Fruit fly (Drosophila melanogaster) whole organism, embryonic: ENCODE data around the gene shd.

Experiments
- Bgb ChIP-seq: fragments of 200-800 bp; sonication (Bioruptor generic); IDR thresholded peaks from 2 replicates; pipeline ENCODE4 v1.3.6; 2022; ENCODE audit warnings: missing biosample characterization, missing genetic modification characterization; ENCODE audit not compliant: partially characterized antibody
- CG10366 ChIP-seq: fragments of 200-800 bp; sonication (Bioruptor generic); IDR thresholded peaks from 2 replicates; pipeline ENCODE4 v1.3.6; 2022; ENCODE audit warnings: missing biosample characterization, missing genetic modification characterization
- CG13296 ChIP-seq: fragments of 200-800 bp; sonication (Bioruptor generic); optimal IDR thresholded peaks from 3 replicates; lab custom pipeline; 2018; ENCODE audit warnings: missing biosample characterization, mild to moderate bottlenecking, missing genetic modification characterization
- CG1647 ChIP-seq: fragments of 200-800 bp; sonication (Bioruptor generic); optimal IDR thresholded peaks from 3 replicates; lab custom pipeline; 2016; ENCODE audit warnings: missing biosample characterization, missing genetic modification characterization
- CG16813 ChIP-seq: fragments of 200-800 bp; sonication (Bioruptor generic); IDR thresholded peaks from 3 replicates; pipeline ENCODE4 v1.3.6; 2022; ENCODE audit warnings: missing biosample characterization, missing genetic modification characterization; ENCODE audit not compliant: partially characterized antibody
- CG17829 ChIP-seq: fragments of 200-800 bp; optimal IDR thresholded peaks from 2 replicates; lab custom pipeline; 2019; ENCODE audit warnings: missing biosample characterization, mild to moderate bottlenecking, missing genetic modification characterization, moderate library complexity
- CG2199 ChIP-seq: fragments of 200-800 bp; sonication (Bioruptor generic); IDR thresholded peaks from 3 replicates; pipeline ENCODE4 v1.3.6; 2022; ENCODE audit warnings: missing biosample characterization, missing genetic modification characterization
- CG33213 ChIP-seq: fragments of 200-800 bp; sonication (Bioruptor generic); optimal IDR thresholded peaks from 3 replicates; lab custom pipeline; 2016; ENCODE audit warnings: missing biosample characterization, missing genetic modification characterization
- CG3847 ChIP-seq: fragments of 200-800 bp; sonication (Bioruptor generic); IDR thresholded peaks from 2 replicates; pipeline ENCODE4 v1.3.6; 2022; ENCODE audit warnings: missing biosample characterization, missing genetic modification characterization
- CG42726 ChIP-seq: fragments of 200-800 bp; sonication (Bioruptor generic); IDR thresholded peaks from 2 replicates; pipeline ENCODE4 v1.3.6; 2022; ENCODE audit warnings: missing biosample characterization, missing genetic modification characterization; ENCODE audit not compliant: partially characterized antibody
- CG6765 ChIP-seq: fragments of 200-800 bp; sonication (Bioruptor generic); optimal IDR thresholded peaks from 3 replicates; lab custom pipeline; 2017; ENCODE audit warnings: missing biosample characterization, mild to moderate bottlenecking, missing genetic modification characterization
- CG6791 ChIP-seq: fragments of 200-800 bp; sonication (Bioruptor generic); IDR thresholded peaks from 3 replicates; pipeline ENCODE4 v1.3.6; 2022; ENCODE audit warnings: missing biosample characterization, missing genetic modification characterization; ENCODE audit not compliant: partially characterized antibody
- CG7372 ChIP-seq: fragments of 200-800 bp; sonication (Bioruptor generic); IDR thresholded peaks from 2 replicates; pipeline ENCODE4 v1.3.6; 2022; ENCODE audit warnings: missing biosample characterization, missing genetic modification characterization
- CG8290 ChIP-seq, 3 experiments: fragments of 200-800 bp; sonication (Bioruptor generic); optimal IDR thresholded peaks; 2 replicates each; lab custom pipeline; 2016 to 2019; ENCODE audit warnings: missing biosample characterization in 3 of 3, missing genetic modification characterization in 3 of 3, mild to moderate bottlenecking in 2 of 3, moderate library complexity in 1 of 3
- CTCF ChIP-seq: fragments of 200-800 bp; sonication (Bioruptor generic); optimal IDR thresholded peaks from 2 replicates; lab custom pipeline; 2017; ENCODE audit warnings: missing biosample characterization, mild to moderate bottlenecking, missing genetic modification characterization, moderate library complexity
- Dip3 ChIP-seq: fragments of 200-800 bp; sonication (Bioruptor generic); optimal IDR thresholded peaks from 3 replicates; lab custom pipeline; 2016; ENCODE audit warnings: missing biosample characterization, missing genetic modification characterization
- Elba2 ChIP-seq: fragments of 200-800 bp; sonication (Bioruptor generic); optimal IDR thresholded peaks from 3 replicates; lab custom pipeline; 2016; ENCODE audit warnings: missing biosample characterization, missing genetic modification characterization
- GATAe ChIP-seq: fragments of 200-800 bp; sonication (Bioruptor generic); conservative IDR thresholded peaks from 2 replicates; pipeline ENCODE4 v1.3.6; 2022; ENCODE audit warnings: missing biosample characterization, missing genetic modification characterization
- HmgZ ChIP-seq: fragments of 200-800 bp; sonication (Bioruptor generic); optimal IDR thresholded peaks from 2 replicates; lab custom pipeline; 2018; ENCODE audit warnings: missing biosample characterization, mild to moderate bottlenecking, missing genetic modification characterization
- Lhr ChIP-seq: fragments of 200-800 bp; sonication (Bioruptor generic); optimal IDR thresholded peaks from 3 replicates; lab custom pipeline; 2017; ENCODE audit warnings: mild to moderate bottlenecking, missing biosample characterization, missing genetic modification reagents, missing genetic modification characterization
- Rfx ChIP-seq: fragments of 200-800 bp; sonication (Bioruptor generic); IDR thresholded peaks from 2 replicates; pipeline ENCODE4 v1.3.6; 2022; ENCODE audit warnings: missing biosample characterization, missing genetic modification characterization
- Spps ChIP-seq: fragments of 200-800 bp; sonication (Bioruptor generic); optimal IDR thresholded peaks from 2 replicates; lab custom pipeline; 2018; ENCODE audit warnings: missing biosample characterization, mild to moderate bottlenecking, missing genetic modification characterization
- amos ChIP-seq: fragments of 200-800 bp; sonication (Bioruptor generic); IDR thresholded peaks from 2 replicates; pipeline ENCODE4 v1.3.6; 2022; ENCODE audit warnings: missing biosample characterization, missing genetic modification characterization; ENCODE audit not compliant: partially characterized antibody
- bcd ChIP-seq: fragments of 200-800 bp; sonication (Bioruptor generic); optimal IDR thresholded peaks from 2 replicates; lab custom pipeline; 2017; ENCODE audit warnings: missing biosample characterization, mild to moderate bottlenecking, missing genetic modification characterization
- chinmo ChIP-seq: fragments of 200-800 bp; sonication (Bioruptor generic); IDR thresholded peaks from 4 replicates; pipeline ENCODE4 v1.3.6; 2022; ENCODE audit warnings: missing biosample characterization, missing genetic modification characterization; ENCODE audit not compliant: partially characterized antibody
- exex ChIP-seq: fragments of 200-800 bp; sonication (Bioruptor generic); optimal IDR thresholded peaks from 4 replicates; lab custom pipeline; 2018; ENCODE audit warnings: missing biosample characterization, mild to moderate bottlenecking, missing genetic modification characterization, moderate library complexity
- grn ChIP-seq: fragments of 200-800 bp; sonication (Bioruptor generic); optimal IDR thresholded peaks from 3 replicates; lab custom pipeline; 2017; ENCODE audit warnings: missing biosample characterization, missing genetic modification characterization
- insv ChIP-seq, 2 experiments: fragments of 200-800 bp; sonication (Bioruptor generic); optimal IDR thresholded peaks; 3 replicates each; lab custom pipeline; 2016 to 2018; ENCODE audit warnings: missing biosample characterization in 2 of 2, missing genetic modification characterization in 2 of 2
- lab ChIP-seq: fragments of 200-800 bp; sonication (Bioruptor generic); optimal IDR thresholded peaks from 3 replicates; lab custom pipeline; 2017; ENCODE audit warnings: missing biosample characterization, missing genetic modification characterization, mild to moderate bottlenecking, moderate library complexity, missing genetic modification reagents
- lov ChIP-seq, 2 experiments: fragments of 200-800 bp in 1 of 2; fragments of >200 bp in 1 of 2; sonication (Bioruptor generic) in 1 of 2; IDR thresholded peaks in 1 of 2; optimal IDR thresholded peaks in 1 of 2; 2 replicates in 1 of 2; 3 replicates in 1 of 2; pipeline versions ENCODE4 v1.3.6 to Lab custom; 2017 to 2022; ENCODE audit warnings: missing biosample characterization in 1 of 2, missing genetic modification characterization in 1 of 2
- pita ChIP-seq: fragments of 200-800 bp; sonication (Bioruptor generic); optimal IDR thresholded peaks from 2 replicates; lab custom pipeline; 2017; ENCODE audit warnings: missing biosample characterization, mild to moderate bottlenecking, missing genetic modification characterization
- stwl ChIP-seq: fragments of 200-800 bp; sonication (Bioruptor generic); optimal IDR thresholded peaks from 3 replicates; lab custom pipeline; 2018; ENCODE audit warnings: missing biosample characterization, mild to moderate bottlenecking, missing genetic modification characterization, moderate library complexity
- tin ChIP-seq: fragments of 200-800 bp; sonication (Bioruptor generic); optimal IDR thresholded peaks from 3 replicates; lab custom pipeline; 2016; ENCODE audit warnings: missing biosample characterization, missing genetic modification characterization
- yki ChIP-seq: fragments of >200 bp; optimal IDR thresholded peaks from 3 replicates; lab custom pipeline; 2018
- zen ChIP-seq: fragments of 200-800 bp; sonication (Bioruptor generic); optimal IDR thresholded peaks from 3 replicates; lab custom pipeline; 2018; ENCODE audit warnings: missing biosample characterization, mild to moderate bottlenecking, missing genetic modification characterization, moderate library complexity

Gene shd

dm6 chr3L:14618424-14618823 lies 4.2 kb downstream of the shd start:
- TF ChIP-seq insv (GFP tag; optimal IDR thresholded peaks at IDR 0.05; lab: Kevin White, UChicago) = peak in 1 of 2 experiments; percentile 91
- peak; percentile 87 for TF ChIP-seq Elba2
- no peak for TF ChIP-seq CG13296 (GFP tag; lab: Kevin White, UChicago)
- TF ChIP-seq CG17829 (tag; lab: Kevin White, UChicago) = no peak

dm6 chr3L:14618942-14619341 lies 4.7 kb downstream of the shd start:
- TF ChIP-seq lov (optimal IDR thresholded peaks at IDR 0.05; lab: Kevin White, UChicago) = no peak
- TF ChIP-seq lov (GFP tag; IDR thresholded peaks at IDR 0.05; lab: Robert Waterston, UW) = no peak
- peak; percentile 2 for TF ChIP-seq lab (GFP tag; lab: Kevin White, UChicago)
- no peak for TF ChIP-seq bcd (GFP tag; lab: Kevin White, UChicago)
- TF ChIP-seq exex = peak; percentile 43

dm6 chr3L:14621464-14621863 lies 7.2 kb downstream of the shd start:
- peak; percentile 46 for TF ChIP-seq zen (tag; lab: Kevin White, UChicago)
- peak; percentile 45; the same call in 1 of the 3 replicates for TF ChIP-seq CG16813 (GFP tag; lab: Robert Waterston, UW)
- peak; percentile 77 for TF ChIP-seq grn (GFP tag; lab: Kevin White, UChicago)
- peak; percentile 47; the same call in 1 of the 2 replicates for TF ChIP-seq Bgb (GFP tag; lab: Robert Waterston, UW)
- no peak for TF ChIP-seq CG3847 (GFP tag; lab: Robert Waterston, UW)
- TF ChIP-seq insv (GFP tag; optimal IDR thresholded peaks at IDR 0.05; lab: Kevin White, UChicago) = peak in 1 of 2 experiments; percentile 69
- TF ChIP-seq Spps (tag; lab: Kevin White, UChicago) = no peak
- peak; percentile 14 for TF ChIP-seq CG33213 (GFP tag; lab: Kevin White, UChicago)
- TF ChIP-seq CG1647 (GFP tag; lab: Kevin White, UChicago) = no peak
- TF ChIP-seq yki (lab: Kevin White, UChicago) = peak; percentile 21
- TF ChIP-seq CG10366 (GFP tag; lab: Robert Waterston, UW) = peak; percentile 79
- peak; percentile 20 for TF ChIP-seq HmgZ
- peak; percentile 47; the same call in 1 of the 2 replicates for TF ChIP-seq CG42726 (GFP tag; lab: Robert Waterston, UW)
- no peak for TF ChIP-seq CG7372
- TF ChIP-seq CG2199 (GFP tag; lab: Robert Waterston, UW) = peak; percentile 76; the same call in 1 of the 3 replicates
- TF ChIP-seq CG6765 (GFP tag; lab: Kevin White, UChicago) = no peak
- peak; percentile 66; the same call in 1 of the 2 replicates for TF ChIP-seq amos (GFP tag; lab: Robert Waterston, UW)
- peak; percentile 67; the same call in 2 of the 3 replicates for TF ChIP-seq CG6791 (GFP tag; lab: Robert Waterston, UW)
- TF ChIP-seq CG8290 (GFP tag; optimal IDR thresholded peaks at IDR 0.05; lab: Kevin White, UChicago) = peak; percentile 33
- peak in 1 of 2 experiments; percentile 3 for TF ChIP-seq CG8290 (tag; optimal IDR thresholded peaks at IDR 0.05; lab: Kevin White, UChicago)
- TF ChIP-seq CTCF = peak; percentile 83
- peak; percentile 48 for TF ChIP-seq stwl (tag; lab: Kevin White, UChicago)
- TF ChIP-seq Rfx (GFP tag; lab: Robert Waterston, UW) = peak; percentile 16; the same call in 1 of the 2 replicates
- peak; percentile 58 for TF ChIP-seq Lhr (GFP tag; lab: Kevin White, UChicago)
- TF ChIP-seq tin = no peak
- TF ChIP-seq Dip3 (GFP tag; lab: Kevin White, UChicago) = no peak
- no peak for TF ChIP-seq GATAe (GFP tag; lab: Robert Waterston, UW)
- peak; percentile 71 for TF ChIP-seq pita (GFP tag; lab: Kevin White, UChicago)
- TF ChIP-seq chinmo (GFP tag; lab: Robert Waterston, UW) = 0 out of 4 replicates have a peak, but pooled peaks have one; percentile 39
